Fruit fly (Drosophila melanogaster) whole organism, embryonic: ENCODE data around the gene CG9426.

ENCODE experiments used
- Abd-B ChIP-seq: fragments of 200-800 bp; sonication (Bioruptor generic); optimal IDR thresholded peaks from 2 replicates; lab custom pipeline; 2018; ENCODE audit warnings: missing biosample characterization, mild to moderate bottlenecking, missing genetic modification characterization, moderate library complexity
- Atf6 ChIP-seq: fragments of 200-800 bp; sonication (Bioruptor generic); IDR thresholded peaks from 2 replicates; pipeline ENCODE4 v1.3.6; 2022; ENCODE audit warnings: missing biosample characterization, missing genetic modification characterization
- Awh ChIP-seq: fragments of 200-800 bp; sonication (Bioruptor generic); IDR thresholded peaks from 2 replicates; pipeline ENCODE4, ENCODE4 v1.3.6; 2022; ENCODE audit warnings: missing biosample characterization, missing genetic modification characterization
- CG10366 ChIP-seq: fragments of 200-800 bp; sonication (Bioruptor generic); IDR thresholded peaks from 2 replicates; pipeline ENCODE4 v1.3.6; 2022; ENCODE audit warnings: missing biosample characterization, missing genetic modification characterization
- CG10431 ChIP-seq: fragments of 200-800 bp; sonication (Bioruptor generic); optimal IDR thresholded peaks from 3 replicates; lab custom pipeline; 2018; ENCODE audit warnings: missing biosample characterization, mild to moderate bottlenecking, missing genetic modification characterization
- CG10543 ChIP-seq: fragments of 200-800 bp; sonication (Bioruptor generic); optimal IDR thresholded peaks from 3 replicates; lab custom pipeline; 2017; ENCODE audit warnings: missing biosample characterization, mild to moderate bottlenecking, missing genetic modification characterization, moderate library complexity
- CG10654 ChIP-seq: fragments of 200-800 bp; sonication (Bioruptor generic); optimal IDR thresholded peaks from 2 replicates; lab custom pipeline; 2016; ENCODE audit warnings: missing biosample characterization, missing genetic modification characterization
- CG11504 ChIP-seq: fragments of 200-800 bp; sonication (Bioruptor generic); optimal IDR thresholded peaks from 3 replicates; lab custom pipeline; 2019; ENCODE audit warnings: missing biosample characterization, mild to moderate bottlenecking, missing genetic modification characterization, moderate library complexity
- CG12391 ChIP-seq: fragments of 200-800 bp; sonication (Bioruptor generic); optimal IDR thresholded peaks from 3 replicates; lab custom pipeline; 2018; ENCODE audit warnings: missing biosample characterization, mild to moderate bottlenecking, missing genetic modification characterization, moderate library complexity
- CG12744 ChIP-seq: fragments of 200-800 bp; sonication (Bioruptor generic); optimal IDR thresholded peaks from 2 replicates; lab custom pipeline; 2016; ENCODE audit warnings: missing biosample characterization, missing genetic modification characterization
- CG12769 ChIP-seq: fragments of 200-800 bp; sonication (Bioruptor generic); optimal IDR thresholded peaks from 2 replicates; lab custom pipeline; 2019; ENCODE audit warnings: missing biosample characterization, mild to moderate bottlenecking, missing genetic modification characterization, moderate library complexity
- CG13424 ChIP-seq: fragments of 200-800 bp; sonication (Bioruptor generic); optimal IDR thresholded peaks from 2 replicates; lab custom pipeline; 2019; ENCODE audit warnings: missing biosample characterization, mild to moderate bottlenecking, missing genetic modification characterization, moderate library complexity
- CG1529 ChIP-seq: fragments of 200-800 bp; sonication (Bioruptor generic); optimal IDR thresholded peaks from 3 replicates; lab custom pipeline; 2018; ENCODE audit warnings: missing biosample characterization, missing genetic modification characterization
- CG15479 ChIP-seq: fragments of 200-800 bp; sonication (Bioruptor generic); optimal IDR thresholded peaks from 3 replicates; lab custom pipeline; 2019; ENCODE audit warnings: missing biosample characterization, mild to moderate bottlenecking, missing genetic modification characterization, moderate library complexity
- CG17328 ChIP-seq: fragments of 200-800 bp; sonication (Bioruptor generic); IDR thresholded peaks from 2 replicates; pipeline ENCODE4 v1.3.6; 2022; ENCODE audit warnings: missing biosample characterization, missing genetic modification characterization
- CG17361 ChIP-seq: fragments of 200-800 bp; sonication (Bioruptor generic); IDR thresholded peaks from 3 replicates; pipeline ENCODE4 v1.3.6; 2022; ENCODE audit warnings: missing biosample characterization, missing genetic modification characterization
- CG30020 ChIP-seq: fragments of 200-800 bp; optimal IDR thresholded peaks from 2 replicates; lab custom pipeline; 2019; ENCODE audit warnings: missing biosample characterization, mild to moderate bottlenecking, missing genetic modification characterization, moderate library complexity
- CG4282 ChIP-seq: fragments of 200-800 bp; sonication (Bioruptor generic); optimal IDR thresholded peaks from 2 replicates; lab custom pipeline; 2016; ENCODE audit warnings: missing biosample characterization, missing genetic modification characterization
- CG7745 ChIP-seq: fragments of 200-800 bp; sonication (Bioruptor generic); optimal IDR thresholded peaks from 2 replicates; lab custom pipeline; 2018; ENCODE audit warnings: missing biosample characterization, mild to moderate bottlenecking, missing genetic modification characterization, moderate library complexity
- CG8359 ChIP-seq: fragments of 200-800 bp; sonication (Bioruptor generic); optimal IDR thresholded peaks from 2 replicates; lab custom pipeline; 2017; ENCODE audit warnings: missing biosample characterization, mild to moderate bottlenecking, missing genetic modification characterization, borderline replicate concordance
- CG9437 ChIP-seq: fragments of 200-800 bp; sonication (Bioruptor generic); optimal IDR thresholded peaks from 2 replicates; lab custom pipeline; 2018; ENCODE audit warnings: missing biosample characterization, mild to moderate bottlenecking, missing genetic modification characterization
- Camta ChIP-seq: fragments of 200-800 bp; sonication (Bioruptor generic); optimal IDR thresholded peaks from 2 replicates; lab custom pipeline; 2016; ENCODE audit warnings: missing biosample characterization, missing genetic modification characterization
- Dfd ChIP-seq, 2 experiments: fragments of >200 bp; optimal IDR thresholded peaks; 2 replicates each; lab custom pipeline; 2017; ENCODE audit warnings: missing biosample characterization in 2 of 2, missing genetic modification characterization in 2 of 2
- Dll ChIP-seq: fragments of 200-800 bp; sonication (Bioruptor generic); IDR thresholded peaks from 4 replicates; pipeline ENCODE4 v1.3.6; 2022; ENCODE audit warnings: missing biosample characterization, missing genetic modification characterization; ENCODE audit not compliant: partially characterized antibody
- Ets65A ChIP-seq: fragments of 200-800 bp; sonication (Bioruptor generic); peaks from one replicate; lab custom pipeline; 2016; ENCODE audit warnings: missing biosample characterization, missing genetic modification characterization
- Gug ChIP-seq: fragments of 200-800 bp; sonication (Bioruptor generic); IDR thresholded peaks from 4 replicates; pipeline ENCODE4 v1.3.6; 2022; ENCODE audit warnings: missing biosample characterization, missing genetic modification characterization
- HmgD ChIP-seq: fragments of 200-800 bp; sonication (Bioruptor generic); optimal IDR thresholded peaks from 3 replicates; lab custom pipeline; 2016; ENCODE audit warnings: missing biosample characterization, missing genetic modification characterization
- Hr3 ChIP-seq: fragments of 200-800 bp; sonication (Bioruptor generic); optimal IDR thresholded peaks from 3 replicates; lab custom pipeline; 2016; ENCODE audit warnings: missing biosample characterization, missing genetic modification characterization
- Mrtf ChIP-seq: fragments of 200-800 bp; sonication (Bioruptor generic); IDR thresholded peaks from 3 replicates; pipeline ENCODE4 v1.3.6; 2022; ENCODE audit warnings: missing biosample characterization, missing genetic modification characterization
- Myb ChIP-seq: fragments of 200-800 bp; sonication (Bioruptor generic); optimal IDR thresholded peaks from 2 replicates; lab custom pipeline; 2016; ENCODE audit warnings: missing biosample characterization, missing genetic modification characterization
- Opbp ChIP-seq: fragments of 200-800 bp; sonication (Bioruptor generic); IDR thresholded peaks from 3 replicates; pipeline ENCODE4 v1.3.6; 2022; ENCODE audit warnings: missing biosample characterization, missing genetic modification characterization; ENCODE audit not compliant: partially characterized antibody
- Poxn ChIP-seq: fragments of 200-800 bp; sonication (Bioruptor generic); IDR thresholded peaks from 2 replicates; pipeline ENCODE4 v1.3.6; 2022; ENCODE audit warnings: missing biosample characterization, missing genetic modification characterization
- Ravus ChIP-seq: fragments of 200-800 bp; sonication (Bioruptor generic); IDR thresholded peaks from 2 replicates; pipeline ENCODE4 v1.3.6; 2022; ENCODE audit warnings: missing biosample characterization, missing genetic modification characterization
- Six4 ChIP-seq: fragments of 200-800 bp; sonication (Bioruptor generic); optimal IDR thresholded peaks from 2 replicates; lab custom pipeline; 2016; ENCODE audit warnings: missing biosample characterization, missing genetic modification characterization
- Xbp1 ChIP-seq: fragments of 200-800 bp; sonication (Bioruptor generic); optimal IDR thresholded peaks from 3 replicates; lab custom pipeline; 2016; ENCODE audit warnings: missing biosample characterization, mild to moderate bottlenecking, missing genetic modification characterization
- ac ChIP-seq: fragments of 200-800 bp; sonication (Bioruptor generic); optimal IDR thresholded peaks from 3 replicates; lab custom pipeline; 2017; ENCODE audit warnings: missing biosample characterization, mild to moderate bottlenecking, missing genetic modification characterization
- ash1 ChIP-seq: fragments of 200-800 bp; sonication (Bioruptor generic); optimal IDR thresholded peaks from 2 replicates; lab custom pipeline; 2018; ENCODE audit warnings: missing biosample characterization, mild to moderate bottlenecking, missing genetic modification characterization
- bigmax ChIP-seq: fragments of 200-800 bp; sonication (Bioruptor generic); optimal IDR thresholded peaks from 2 replicates; lab custom pipeline; 2018; ENCODE audit warnings: missing biosample characterization, mild to moderate bottlenecking, missing genetic modification characterization
- br ChIP-seq: fragments of >200 bp; optimal IDR thresholded peaks from 2 replicates; lab custom pipeline; 2017
- cad ChIP-seq: fragments of >200 bp; optimal IDR thresholded peaks from 2 replicates; lab custom pipeline; 2017; ENCODE audit warnings: missing biosample characterization, missing genetic modification characterization
- corto ChIP-seq: fragments of 200-800 bp; sonication (Bioruptor generic); optimal IDR thresholded peaks from 2 replicates; lab custom pipeline; 2016; ENCODE audit warnings: missing biosample characterization, mild to moderate bottlenecking, missing genetic modification characterization, moderate library complexity
- dati ChIP-seq: fragments of 200-800 bp; sonication (Bioruptor generic); IDR thresholded peaks from 2 replicates; pipeline ENCODE4 v1.3.6; 2022; ENCODE audit warnings: missing biosample characterization, missing genetic modification characterization
- gro ChIP-seq: fragments of 200-800 bp; sonication (Bioruptor generic); optimal IDR thresholded peaks from 2 replicates; lab custom pipeline; 2016; ENCODE audit warnings: missing biosample characterization, missing genetic modification characterization
- mirr ChIP-seq: fragments of 200-800 bp; sonication (Bioruptor generic); optimal IDR thresholded peaks from 3 replicates; lab custom pipeline; 2018; ENCODE audit warnings: missing biosample characterization, mild to moderate bottlenecking, missing genetic modification characterization
- nmo ChIP-seq: fragments of 200-800 bp; sonication (Bioruptor generic); optimal IDR thresholded peaks from 2 replicates; lab custom pipeline; 2018; ENCODE audit warnings: missing biosample characterization, mild to moderate bottlenecking, missing genetic modification characterization, moderate library complexity
- oc ChIP-seq: fragments of 200-800 bp; sonication (Bioruptor generic); optimal IDR thresholded peaks from 2 replicates; lab custom pipeline; 2018; ENCODE audit warnings: missing biosample characterization, mild to moderate bottlenecking, missing genetic modification characterization, moderate library complexity
- sens-2 ChIP-seq: fragments of 200-800 bp; sonication (Bioruptor generic); IDR thresholded peaks from 2 replicates; pipeline ENCODE4 v1.3.6; 2022; ENCODE audit warnings: missing biosample characterization, missing genetic modification characterization
- slp2 ChIP-seq: fragments of 200-800 bp; sonication (Bioruptor generic); optimal IDR thresholded peaks from 2 replicates; lab custom pipeline; 2016; ENCODE audit warnings: missing biosample characterization, missing genetic modification characterization
- sqz ChIP-seq: fragments of 200-800 bp; sonication (Bioruptor generic); optimal IDR thresholded peaks from 3 replicates; lab custom pipeline; 2018; ENCODE audit warnings: missing biosample characterization, mild to moderate bottlenecking, missing genetic modification characterization
- tap ChIP-seq: fragments of 200-800 bp; optimal IDR thresholded peaks from 3 replicates; lab custom pipeline; 2019; ENCODE audit warnings: missing biosample characterization, mild to moderate bottlenecking, missing genetic modification characterization, moderate library complexity
- trem ChIP-seq: fragments of 200-800 bp; optimal IDR thresholded peaks from 3 replicates; lab custom pipeline; 2019; ENCODE audit warnings: missing biosample characterization, mild to moderate bottlenecking, missing genetic modification characterization, moderate library complexity
- wor ChIP-seq: fragments of 200-800 bp; sonication (Bioruptor generic); IDR thresholded peaks from 2 replicates; pipeline ENCODE4 v1.3.6; 2022; ENCODE audit warnings: missing biosample characterization, missing genetic modification characterization

CG9426 gene

dm6 chr2L:13222225-13222648, 2.5 kb upstream of the CG9426 start, which contains the start of the genes Ski6 and CG16812 (continued):
- no peak for TF ChIP-seq Mrtf (GFP tag; lab: Robert Waterston, UW)
- no peak for TF ChIP-seq CG4282 (GFP tag; lab: Kevin White, UChicago)
- no peak for TF ChIP-seq CG8359 (GFP tag; lab: Kevin White, UChicago)
- no peak for TF ChIP-seq CG12744
- no peak for TF ChIP-seq gro (GFP tag; lab: Kevin White, UChicago)
- TF ChIP-seq CG30020 (tag; lab: Kevin White, UChicago): peak; percentile 81
- TF ChIP-seq Poxn: no peak
- TF ChIP-seq ash1: no peak
- no peak for TF ChIP-seq CG11504 (tag; lab: Kevin White, UChicago)
- TF ChIP-seq CG17361 (GFP tag; lab: Robert Waterston, UW): peak; percentile 84
- peak; percentile 71 for TF ChIP-seq Hr3 (GFP tag; lab: Kevin White, UChicago)
- no peak for TF ChIP-seq slp2 (GFP tag; lab: Kevin White, UChicago)
- peak; percentile 66 for TF ChIP-seq Atf6 (GFP tag; lab: Robert Waterston, UW)
- TF ChIP-seq Myb (GFP tag; lab: Kevin White, UChicago): no peak
- TF ChIP-seq CG10366 (GFP tag; lab: Robert Waterston, UW): peak; percentile 64
- TF ChIP-seq sqz (GFP tag; lab: Kevin White, UChicago): no peak
- TF ChIP-seq Six4 (GFP tag; lab: Kevin White, UChicago): peak; percentile 46
- no peak for TF ChIP-seq Dfd (GFP tag; optimal IDR thresholded peaks at IDR 0.05; lab: Kevin White, UChicago)
- no peak for TF ChIP-seq CG1529 (GFP tag; lab: Kevin White, UChicago)
- peak; percentile 84 for TF ChIP-seq nmo (GFP tag; lab: Kevin White, UChicago)
- TF ChIP-seq bigmax (GFP tag; lab: Kevin White, UChicago): no peak
- peak; percentile 57; the same call in 2 of the 3 replicates for TF ChIP-seq Opbp (GFP tag; lab: Robert Waterston, UW)
- no peak for TF ChIP-seq wor
- peak; percentile 50 for TF ChIP-seq Abd-B (GFP tag; lab: Kevin White, UChicago)
- no peak; the same call in 1 of the 2 replicates for TF ChIP-seq Ravus (GFP tag; lab: Robert Waterston, UW)
- TF ChIP-seq sens-2 (GFP tag; lab: Robert Waterston, UW): no peak
- TF ChIP-seq CG7745: no peak
- no peak for TF ChIP-seq Gug (GFP tag; lab: Robert Waterston, UW)
- no peak for TF ChIP-seq corto (GFP tag; lab: Kevin White, UChicago)
- TF ChIP-seq CG13424 (tag; lab: Kevin White, UChicago): peak; percentile 85
- no peak for TF ChIP-seq CG15479 (GFP tag; lab: Kevin White, UChicago)
- no peak for TF ChIP-seq tap (tag; lab: Kevin White, UChicago)
- no peak for TF ChIP-seq ac (GFP tag; lab: Kevin White, UChicago)
- TF ChIP-seq cad: no peak
- TF ChIP-seq CG12769 (tag; lab: Kevin White, UChicago): no peak
- TF ChIP-seq Camta (GFP tag; lab: Kevin White, UChicago): peak; percentile 48
- peak; percentile 51; the same call in 2 of the 4 replicates for TF ChIP-seq Dll (GFP tag; lab: Robert Waterston, UW)
- TF ChIP-seq HmgD (GFP tag; lab: Kevin White, UChicago): no peak
- no peak for TF ChIP-seq mirr
- no peak for TF ChIP-seq dati
- peak; percentile 68 for TF ChIP-seq CG17328 (GFP tag; lab: Robert Waterston, UW)
- TF ChIP-seq trem (tag; lab: Kevin White, UChicago): peak; percentile 89
- TF ChIP-seq CG10654 (GFP tag; lab: Kevin White, UChicago): peak; percentile 65
- peak; percentile 52 for TF ChIP-seq oc (tag; lab: Kevin White, UChicago)
- TF ChIP-seq CG10431: peak; percentile 40
- TF ChIP-seq Ets65A: peak; percentile 79
- no peak for TF ChIP-seq CG9437 (GFP tag; lab: Kevin White, UChicago)
- no peak for TF ChIP-seq br (lab: Kevin White, UChicago)
- peak; percentile 89 for TF ChIP-seq CG12391 (tag; lab: Kevin White, UChicago)
- peak; percentile 74 for TF ChIP-seq Xbp1
- TF ChIP-seq CG10543: no peak
- peak; percentile 71 for TF ChIP-seq Awh (GFP tag; lab: Robert Waterston, UW)
